Fruit fly (Drosophila melanogaster): ENCODE measurements around the gene Ir68a.

The Ir68a gene

DNA sequence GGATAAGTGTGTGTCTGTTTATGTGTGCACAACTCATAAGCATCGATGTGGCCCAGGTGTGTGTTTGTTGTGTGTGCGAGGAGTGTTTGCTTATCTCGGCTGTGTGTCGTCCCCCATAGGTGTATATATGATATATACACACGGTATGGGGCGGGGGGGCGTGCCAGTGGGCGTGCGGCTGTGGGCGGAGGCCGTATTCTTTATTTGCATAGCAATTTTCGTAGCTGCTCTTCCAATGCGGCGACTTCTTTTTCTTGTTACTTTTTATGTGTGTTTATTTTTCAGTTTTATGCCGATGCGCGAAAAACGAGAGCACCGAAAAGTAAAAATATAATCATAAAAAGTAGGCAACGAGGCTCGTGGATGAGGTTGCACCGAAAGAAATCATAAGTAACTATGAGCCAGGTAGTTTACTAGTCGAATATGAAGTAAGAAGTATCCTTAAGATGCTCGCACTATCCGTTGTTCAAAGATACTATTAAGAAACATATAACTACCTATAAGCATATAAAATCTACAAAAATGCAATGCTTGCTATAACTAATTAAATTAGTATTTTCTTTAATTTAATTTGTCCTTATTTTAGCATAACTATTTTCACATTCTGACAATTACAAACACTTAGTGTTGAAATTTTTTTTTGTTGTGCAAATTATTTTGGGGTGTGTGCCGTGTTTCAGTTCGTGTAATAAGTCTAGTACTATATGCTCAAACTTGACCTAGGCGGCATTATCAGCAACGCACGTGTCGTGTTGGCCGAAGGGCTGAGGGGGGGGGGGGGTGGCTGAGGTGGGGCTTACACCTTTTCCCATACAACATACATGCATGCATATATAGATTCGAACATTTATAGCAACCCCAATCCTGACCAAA is 42.7 kb upstream of the Ir68a start (continued):
- TF ChIP-seq ab (GFP tag; optimal IDR thresholded peaks at IDR 0.05) (no peak), crol (GFP tag; IDR thresholded peaks at IDR 0.05) (peak; percentile 85), CG17612 (GFP tag; IDR thresholded peaks at IDR 0.05) (peak; percentile 38; the same call in 1 of the 2 replicates), Mrtf (GFP tag; IDR thresholded peaks at IDR 0.05) (0 out of 3 replicates have a peak, but pooled peaks have one; percentile 14), CG10209 (GFP tag; optimal IDR thresholded peaks at IDR 0.05) (peak; percentile 31), bcd (GFP tag; optimal IDR thresholded peaks at IDR 0.05) (peak; percentile 30), chinmo (GFP tag; IDR thresholded peaks at IDR 0.05; ENCODE audit: partially characterized antibody) (no peak), Meics (GFP tag; optimal IDR thresholded peaks at IDR 0.05) (peak; percentile 34), CG4730 (GFP tag; IDR thresholded peaks at IDR 0.05) (no peak), CG18764 (GFP tag; optimal IDR thresholded peaks at IDR 0.05) (no peak), mirr (GFP tag; optimal IDR thresholded peaks at IDR 0.05) (peak; percentile 8), lola (GFP tag; optimal IDR thresholded peaks at IDR 0.05) (peak in 1 of 3 experiments; percentile 14), Med (GFP tag) (peak; percentile 63), bsh (GFP tag; optimal IDR thresholded peaks at IDR 0.05) (peak in 1 of 2 experiments; percentile 32), Oli (tag; optimal IDR thresholded peaks at IDR 0.05) (peak; percentile 61), Gug (GFP tag; IDR thresholded peaks at IDR 0.05) (no peak), otp (GFP tag; IDR thresholded peaks at IDR 0.05) (peak; percentile 81), ro (GFP tag; IDR thresholded peaks at IDR 0.05) (no peak), CG3838 (GFP tag; optimal IDR thresholded peaks at IDR 0.05) (no peak), Atf3 (GFP tag; optimal IDR thresholded peaks at IDR 0.05) (no peak), sob (GFP tag; IDR thresholded peaks at IDR 0.05) (peak; percentile 50), so (GFP tag; IDR thresholded peaks at IDR 0.05) (peak; percentile 38; the same call in 1 of the 3 replicates), CG4360 (GFP tag; IDR thresholded peaks at IDR 0.05) (peak; percentile 46), Adf1 (GFP tag; IDR thresholded peaks at IDR 0.05) (0 out of 2 replicates have a peak, but pooled peaks have one; percentile 8), esg (GFP tag; conservative IDR thresholded peaks at IDR 0.05) (peak; percentile 39; the same call in 1 of the 2 replicates), slbo (GFP tag; IDR thresholded peaks at IDR 0.05) (peak; percentile 61; the same call in 1 of the 2 replicates), CG16815 (GFP tag; optimal IDR thresholded peaks at IDR 0.05) (peak; percentile 29), CG13775 (GFP tag; optimal IDR thresholded peaks at IDR 0.05) (peak; percentile 58), jigr1 (GFP tag; IDR thresholded peaks at IDR 0.05) (no peak), tio (GFP tag; optimal IDR thresholded peaks at IDR 0.05) (peak; percentile 45), Xrp1 (GFP tag; IDR thresholded peaks at IDR 0.05) (peak; percentile 43), Awh (GFP tag; IDR thresholded peaks at IDR 0.05) (0 out of 2 replicates have a peak, but pooled peaks have one; percentile 19), CG7745 (tag; optimal IDR thresholded peaks at IDR 0.05) (no peak), H2.0 (GFP tag; IDR thresholded peaks at IDR 0.05) (peak; percentile 2), BtbVII (GFP tag; optimal IDR thresholded peaks at IDR 0.05) (no peak), NFAT (GFP tag; IDR thresholded peaks at IDR 0.05) (peak; percentile 46; the same call in 1 of the 2 replicates), CG10979 (tag; optimal IDR thresholded peaks at IDR 0.05) (peak; percentile 14), pho (GFP tag; optimal IDR thresholded peaks at IDR 0.05) (no peak), CG6175 (GFP tag; IDR thresholded peaks at IDR 0.05) (peak; percentile 80), CG33213 (GFP tag; optimal IDR thresholded peaks at IDR 0.05) (no peak), cato (GFP tag; optimal IDR thresholded peaks at IDR 0.05; ENCODE audit: borderline replicate concordance) (no peak), NC2β (GFP tag; optimal IDR thresholded peaks at IDR 0.05) (no peak), row (GFP tag; IDR thresholded peaks at IDR 0.05) (peak; percentile 70), CG18476 (GFP tag; optimal IDR thresholded peaks at IDR 0.05) (no peak), CG7556 (GFP tag; optimal IDR thresholded peaks at IDR 0.05) (peak; percentile 70), CG3407 (GFP tag; optimal IDR thresholded peaks at IDR 0.05) (no peak), pfk (GFP tag; optimal IDR thresholded peaks at IDR 0.05) (no peak), CG4404 (GFP tag; IDR thresholded peaks at IDR 0.05) (no peak), trh (GFP tag; optimal IDR thresholded peaks at IDR 0.05) (no peak)

Measured in whole organism, embryonic.